Worm (Caenorhabditis elegans) whole organism, L4 larva: Measurements from ENCODE around the gene gap-1.

Experiments used
- D1046.2 ChIP-seq: fragments of 200-800 bp; sonication (Bioruptor generic); IDR thresholded peaks from 2 replicates; pipeline ENCODE4 v1.3.6; 2022; ENCODE audit warnings: missing genetic modification characterization, missing compliant biosample characterization
- F44E2.7 ChIP-seq: fragments of 200-800 bp; sonication (Bioruptor generic); IDR thresholded peaks from 2 replicates; pipeline ENCODE4 v2.1.2; 2022; ENCODE audit warnings: missing genetic modification characterization, missing compliant biosample characterization
- R02D3.7 ChIP-seq: fragments of 150-350 bp; sonication (generic microtip); optimal IDR thresholded peaks from 3 replicates; lab custom pipeline; 2014; ENCODE audit warnings: missing biosample characterization, missing genetic modification characterization
- Y48G9A.11 ChIP-seq: fragments of 200-800 bp; sonication (Bioruptor generic); IDR thresholded peaks from 2 replicates; pipeline ENCODE4 v1.3.6; 2022; ENCODE audit warnings: missing genetic modification reagents, missing genetic modification characterization, missing compliant biosample characterization
- Y75B8A.6 ChIP-seq: fragments of 200-800 bp; sonication (Bioruptor generic); IDR thresholded peaks from 2 replicates; pipeline ENCODE4 v1.3.6; 2022; ENCODE audit warnings: missing genetic modification reagents, missing genetic modification characterization, missing compliant biosample characterization
- ZK546.5 ChIP-seq, 2 experiments: sonication (generic microtip); optimal IDR thresholded peaks; 2 replicates each; lab custom pipeline; 2017; ENCODE audit warnings: missing biosample characterization in 2 of 2, missing genetic modification characterization in 2 of 2
- aha-1 ChIP-seq: fragments of 150-350 bp; peaks from one replicate; lab custom pipeline; 2014; ENCODE audit warnings: missing biosample characterization, missing genetic modification characterization
- aly-2 ChIP-seq: sonication (generic microtip); optimal IDR thresholded peaks from 2 replicates; lab custom pipeline; 2018; ENCODE audit warnings: missing biosample characterization, missing genetic modification characterization
- ceh-20 ChIP-seq: fragments of 200-800 bp; sonication (Bioruptor generic); IDR thresholded peaks from 2 replicates; pipeline ENCODE4 v1.3.6; 2022; ENCODE audit warnings: missing genetic modification reagents, missing genetic modification characterization, missing compliant biosample characterization
- cey-2 ChIP-seq: sonication (generic microtip); optimal IDR thresholded peaks from 3 replicates; lab custom pipeline; 2017; ENCODE audit warnings: missing genetic modification characterization, mild to moderate bottlenecking, missing compliant biosample characterization, antibody characterized with exemption, borderline replicate concordance; ENCODE audit not compliant: insufficient read depth
- daf-12 ChIP-seq: fragments of 150-350 bp; optimal IDR thresholded peaks from 2 replicates; lab custom pipeline; 2014; ENCODE audit warnings: missing biosample characterization, missing genetic modification reagents, missing genetic modification characterization
- daf-16 ChIP-seq, 3 experiments: sonication (generic microtip); optimal IDR thresholded peaks; 2 replicates each; lab custom pipeline; 2016 to 2017; ENCODE audit warnings: missing genetic modification characterization in 3 of 3, missing genetic modification reagents in 3 of 3, mild to moderate bottlenecking in 2 of 3, missing compliant biosample characterization in 2 of 3, missing biosample characterization in 1 of 3, moderate library complexity in 1 of 3
- daf-8 ChIP-seq: fragments of 200-800 bp; sonication (Bioruptor generic); IDR thresholded peaks from 2 replicates; pipeline ENCODE4 v1.3.6; 2022; ENCODE audit warnings: missing genetic modification characterization, missing compliant biosample characterization
- dmd-6 ChIP-seq: fragments of 200-800 bp; sonication (Bioruptor generic); IDR thresholded peaks from 2 replicates; pipeline ENCODE4 v1.3.6; 2022; ENCODE audit warnings: missing genetic modification reagents, missing genetic modification characterization, missing compliant biosample characterization
- dmd-9 ChIP-seq: fragments of 200-800 bp; sonication (Bioruptor generic); IDR thresholded peaks from 2 replicates; pipeline ENCODE4 v1.3.6; 2022; ENCODE audit warnings: missing genetic modification reagents, missing genetic modification characterization, missing compliant biosample characterization
- dpl-1 ChIP-seq: fragments of 150-350 bp; optimal IDR thresholded peaks from 2 replicates; lab custom pipeline; 2014; ENCODE audit warnings: missing biosample characterization, missing genetic modification reagents, missing genetic modification characterization
- duxl-1 ChIP-seq: sonication (generic microtip); optimal IDR thresholded peaks from 2 replicates; lab custom pipeline; 2016; ENCODE audit warnings: mild to moderate bottlenecking, missing genetic modification characterization, moderate library complexity, missing compliant biosample characterization; ENCODE audit not compliant: poor library complexity
- dve-1 ChIP-seq: sonication (generic microtip); optimal IDR thresholded peaks from 2 replicates; lab custom pipeline; 2017; ENCODE audit warnings: antibody characterized with exemption, mild to moderate bottlenecking, missing genetic modification characterization, missing compliant biosample characterization; ENCODE audit not compliant: insufficient read depth
- fkh-10 ChIP-seq: fragments of 150-350 bp; optimal IDR thresholded peaks from 2 replicates; lab custom pipeline; 2014; ENCODE audit warnings: missing biosample characterization, missing genetic modification reagents, missing genetic modification characterization
- hif-1 ChIP-seq, 2 experiments: sonication (generic microtip); optimal IDR thresholded peaks; 2 replicates each; lab custom pipeline; 2016 to 2017; ENCODE audit warnings: missing compliant biosample characterization in 2 of 2, missing genetic modification characterization in 2 of 2, missing genetic modification reagents in 2 of 2, missing genotype in 2 of 2, mild to moderate bottlenecking in 1 of 2
- lim-7 ChIP-seq: fragments of 200-800 bp; sonication (Bioruptor generic); IDR thresholded peaks from 2 replicates; pipeline ENCODE4 v1.3.6; 2022; ENCODE audit warnings: missing genetic modification characterization, missing compliant biosample characterization
- lin-1 ChIP-seq: fragments of 200-800 bp; sonication (Bioruptor generic); IDR thresholded peaks from 2 replicates; pipeline ENCODE4 v1.3.6; 2022; ENCODE audit warnings: missing genetic modification reagents, missing genetic modification characterization, missing compliant biosample characterization
- lin-13 ChIP-seq: fragments of 150-350 bp; optimal IDR thresholded peaks from 2 replicates; lab custom pipeline; 2014; ENCODE audit warnings: missing biosample characterization, missing genetic modification reagents, missing genetic modification characterization
- lin-39 ChIP-seq: fragments of 150-350 bp; optimal IDR thresholded peaks from 2 replicates; lab custom pipeline; 2014; ENCODE audit warnings: missing biosample characterization, missing genetic modification reagents, missing genetic modification characterization
- lir-3 ChIP-seq: sonication (generic microtip); optimal IDR thresholded peaks from 2 replicates; lab custom pipeline; 2016; ENCODE audit warnings: mild to moderate bottlenecking, missing genetic modification characterization, missing compliant biosample characterization
- lsy-2 ChIP-seq, 2 experiments: fragments of 150-350 bp in 1 of 2; sonication (generic microtip) in 1 of 2; optimal IDR thresholded peaks; 2 replicates each; lab custom pipeline; 2014 to 2017; ENCODE audit warnings: missing biosample characterization in 2 of 2, missing genetic modification characterization in 2 of 2
- madf-9 ChIP-seq: fragments of 200-800 bp; sonication (Bioruptor generic); conservative IDR thresholded peaks from 2 replicates; pipeline ENCODE4 v1.3.6; 2022; ENCODE audit warnings: missing genetic modification reagents, missing genetic modification characterization, missing compliant biosample characterization
- mep-1 ChIP-seq: fragments of 150-350 bp; sonication (generic microtip); optimal IDR thresholded peaks from 3 replicates; lab custom pipeline; 2014; ENCODE audit warnings: missing biosample characterization, missing genetic modification characterization
- mes-2 ChIP-seq: sonication (generic microtip); optimal IDR thresholded peaks from 2 replicates; lab custom pipeline; 2016; ENCODE audit warnings: missing genotype, mild to moderate bottlenecking, missing genetic modification characterization, missing compliant biosample characterization; ENCODE audit not compliant: poor library complexity, severe bottlenecking
- mxl-2 ChIP-seq: fragments of 200-800 bp; sonication (Bioruptor generic); conservative IDR thresholded peaks from 2 replicates; pipeline ENCODE4 v1.3.6; 2022; ENCODE audit warnings: missing genetic modification reagents, missing genetic modification characterization, missing compliant biosample characterization
- mxl-3 ChIP-seq: fragments of 200-800 bp; sonication (Bioruptor generic); optimal IDR thresholded peaks from 2 replicates; lab custom pipeline; 2018; ENCODE audit warnings: mild to moderate bottlenecking, missing genetic modification characterization, missing compliant biosample characterization
- nhr-10 ChIP-seq: fragments of 150-350 bp; optimal IDR thresholded peaks from 2 replicates; lab custom pipeline; 2014; ENCODE audit warnings: missing biosample characterization, missing genetic modification characterization
- nhr-102 ChIP-seq: sonication (generic microtip); optimal IDR thresholded peaks from 2 replicates; lab custom pipeline; 2016; ENCODE audit warnings: mild to moderate bottlenecking, missing genetic modification characterization, moderate library complexity, missing compliant biosample characterization
- nhr-237 ChIP-seq: sonication (generic microtip); optimal IDR thresholded peaks from 2 replicates; lab custom pipeline; 2017; ENCODE audit warnings: missing biosample characterization, missing genetic modification characterization
- nhr-25 ChIP-seq: sonication (generic microtip); optimal IDR thresholded peaks from 2 replicates; lab custom pipeline; 2017; ENCODE audit warnings: missing genetic modification characterization, mild to moderate bottlenecking, missing compliant biosample characterization, antibody characterized with exemption, moderate library complexity, borderline replicate concordance; ENCODE audit not compliant: insufficient read depth
- nhr-28 ChIP-seq: fragments of 150-350 bp; optimal IDR thresholded peaks from 2 replicates; lab custom pipeline; 2014; ENCODE audit warnings: missing biosample characterization, missing genetic modification characterization
- nhr-42 ChIP-seq: fragments of 200-800 bp; sonication (Bioruptor generic); IDR thresholded peaks from 2 replicates; pipeline ENCODE4 v1.3.6; 2022; ENCODE audit warnings: missing genetic modification characterization, missing compliant biosample characterization
- nhr-6 ChIP-seq: fragments of 150-350 bp; optimal IDR thresholded peaks from 2 replicates; lab custom pipeline; 2014; ENCODE audit warnings: missing biosample characterization, missing genetic modification characterization
- php-3 ChIP-seq: fragments of 200-800 bp; sonication (Bioruptor generic); IDR thresholded peaks from 2 replicates; pipeline ENCODE4 v1.3.6; 2022; ENCODE audit warnings: missing genetic modification reagents, missing genetic modification characterization, missing compliant biosample characterization
- rbr-2 ChIP-seq: sonication (generic microtip); optimal IDR thresholded peaks from 2 replicates; lab custom pipeline; 2016; ENCODE audit warnings: missing genotype, missing genetic modification characterization, missing compliant biosample characterization
- sdz-12 ChIP-seq: fragments of 200-800 bp; sonication (Bioruptor generic); optimal IDR thresholded peaks from 2 replicates; lab custom pipeline; 2018; ENCODE audit warnings: mild to moderate bottlenecking, missing genetic modification characterization, missing compliant biosample characterization
- skn-1 ChIP-seq: fragments of 150-350 bp; optimal IDR thresholded peaks from 2 replicates; lab custom pipeline; 2014; ENCODE audit warnings: missing biosample characterization, missing genetic modification characterization
- snpc-1.2 ChIP-seq: fragments of 200-800 bp; sonication (Bioruptor generic); IDR thresholded peaks from 2 replicates; pipeline ENCODE4 v1.3.6; 2022; ENCODE audit warnings: missing genetic modification reagents, missing genetic modification characterization, missing compliant biosample characterization
- snpc-4 ChIP-seq: fragments of 150-350 bp; optimal IDR thresholded peaks from 2 replicates; lab custom pipeline; 2014; ENCODE audit warnings: missing biosample characterization, missing genetic modification characterization
- unc-130 ChIP-seq: sonication (generic microtip); optimal IDR thresholded peaks from 2 replicates; lab custom pipeline; 2016; ENCODE audit warnings: missing genetic modification reagents, missing genetic modification characterization, missing compliant biosample characterization
- unc-62 ChIP-seq, 3 experiments: fragments of 150-350 bp in 1 of 3; sonication (generic microtip); optimal IDR thresholded peaks in 2 of 3; peaks in 1 of 3; 1 replicate in 1 of 3; 2 replicates in 2 of 3; lab custom pipeline; 2014 to 2017; ENCODE audit warnings: missing biosample characterization in 3 of 3, missing genetic modification characterization in 3 of 3, missing genetic modification reagents in 3 of 3, missing genotype in 1 of 3
- vab-7 ChIP-seq: fragments of 200-800 bp; sonication (Bioruptor generic); IDR thresholded peaks from 2 replicates; pipeline ENCODE4 v1.3.6; 2022; ENCODE audit warnings: missing genetic modification reagents, missing genetic modification characterization, missing compliant biosample characterization
- zag-1 ChIP-seq: fragments of 150-350 bp; optimal IDR thresholded peaks from 2 replicates; lab custom pipeline; 2014; ENCODE audit warnings: missing biosample characterization, missing genetic modification characterization
- zfp-2 ChIP-seq: sonication (generic microtip); optimal IDR thresholded peaks from 2 replicates; lab custom pipeline; 2016; ENCODE audit warnings: mild to moderate bottlenecking, missing genetic modification characterization, missing compliant biosample characterization
- ztf-11 ChIP-seq: fragments of 150-350 bp; optimal IDR thresholded peaks from 2 replicates; lab custom pipeline; 2014; ENCODE audit warnings: missing biosample characterization, missing genetic modification characterization
- ztf-7 ChIP-seq: fragments of 150-350 bp; optimal IDR thresholded peaks from 2 replicates; lab custom pipeline; 2014; ENCODE audit warnings: missing biosample characterization, missing genetic modification characterization

Gene gap-1

DNA sequence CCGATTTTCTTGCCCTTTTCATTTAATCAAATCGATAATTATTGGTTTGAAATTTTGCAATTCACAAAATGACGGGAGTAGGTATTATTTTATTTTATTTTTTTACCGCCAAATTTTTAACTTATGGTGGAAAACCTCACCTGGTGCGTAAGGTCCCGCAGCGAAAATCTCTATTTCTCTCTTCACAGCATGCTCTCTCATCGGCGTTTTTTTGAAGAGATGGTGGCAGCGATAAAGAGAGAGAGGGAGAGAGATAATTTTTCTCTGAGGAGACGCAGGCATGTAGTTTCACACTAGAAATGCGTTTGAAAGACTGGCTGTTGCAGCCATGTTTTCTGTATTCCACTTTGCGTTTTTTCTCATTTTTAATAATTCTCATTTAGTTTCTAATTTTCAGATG, 41.6 kb downstream of the gap-1 start, which contains the start of gene T14F9.2 (continued):
- TF ChIP-seq madf-9, result no peak
- TF ChIP-seq lin-39, result no peak
- TF ChIP-seq sdz-12 (GFP tag; lab: Kevin White, UChicago), result no peak
- no peak for TF ChIP-seq F44E2.7
- TF ChIP-seq mep-1 (tag; lab: Kevin White, UChicago), result peak; percentile 64
- no peak for TF ChIP-seq nhr-237 (tag; lab: Kevin White, UChicago)
- TF ChIP-seq nhr-102 (tag; lab: Kevin White, UChicago), result no peak
- no peak for TF ChIP-seq nhr-6 (tag; lab: Kevin White, UChicago)
- TF ChIP-seq lin-13 (GFP tag; lab: Kevin White, UChicago), result no peak
- TF ChIP-seq zag-1 (tag; lab: Kevin White, UChicago), result no peak
- TF ChIP-seq daf-12, result no peak
- no peak for TF ChIP-seq cey-2
- no peak for TF ChIP-seq ztf-11 (tag; lab: Kevin White, UChicago)
- no peak for TF ChIP-seq unc-130 (GFP tag; lab: Kevin White, UChicago)
- TF ChIP-seq nhr-10 (tag; lab: Kevin White, UChicago), result no peak
- peak; percentile 32 for TF ChIP-seq rbr-2 (tag; lab: Kevin White, UChicago)
- TF ChIP-seq snpc-4, result no peak
- TF ChIP-seq zfp-2, result no peak
- no peak for TF ChIP-seq php-3
- TF ChIP-seq nhr-25, result no peak
- no peak for TF ChIP-seq unc-62 (GFP tag; optimal IDR thresholded peaks at IDR 0.05 in 1 of 2; lab: Kevin White, UChicago)
- TF ChIP-seq unc-62 (tag; optimal IDR thresholded peaks at IDR 0.05; lab: Kevin White, UChicago), result no peak
- TF ChIP-seq nhr-28 (tag; lab: Kevin White, UChicago), result peak; percentile 10
- TF ChIP-seq mxl-3, result no peak
- no peak for TF ChIP-seq Y48G9A.11 (GFP tag; lab: Robert Waterston, UW)
- peak; percentile 72 for TF ChIP-seq dve-1 (tag; lab: Kevin White, UChicago)
- TF ChIP-seq Y75B8A.6 (GFP tag; lab: Robert Waterston, UW), result no peak
- TF ChIP-seq vab-7 (GFP tag; lab: Robert Waterston, UW), result no peak
- TF ChIP-seq snpc-1.2, result no peak
- TF ChIP-seq mxl-2 (GFP tag; lab: Robert Waterston, UW), result no peak
- peak; percentile 33 for TF ChIP-seq dpl-1 (GFP tag; lab: Kevin White, UChicago)
- TF ChIP-seq D1046.2 (GFP tag; lab: Robert Waterston, UW), result no peak
- TF ChIP-seq aha-1 (tag; lab: Kevin White, UChicago), result no peak
- no peak for TF ChIP-seq lin-1 (GFP tag; lab: Robert Waterston, UW)
- TF ChIP-seq ceh-20 (GFP tag; lab: Robert Waterston, UW), result no peak
- TF ChIP-seq aly-2, result no peak
- no peak for TF ChIP-seq hif-1 (tag; optimal IDR thresholded peaks at IDR 0.05; lab: Kevin White, UChicago)
- peak; percentile 57 for TF ChIP-seq mes-2 (tag; lab: Kevin White, UChicago)
- TF ChIP-seq R02D3.7 (tag; lab: Kevin White, UChicago), result no peak
- no peak for TF ChIP-seq skn-1
- TF ChIP-seq duxl-1 (tag; lab: Kevin White, UChicago), result no peak
- TF ChIP-seq lim-7 (GFP tag; lab: Robert Waterston, UW), result no peak
- 0 out of 2 replicates have a peak, but pooled peaks have one; percentile 9 for TF ChIP-seq dmd-6 (GFP tag; lab: Robert Waterston, UW)
- no peak for TF ChIP-seq daf-8
- no peak for TF ChIP-seq daf-16 (GFP tag; optimal IDR thresholded peaks at IDR 0.05; lab: Kevin White, UChicago)
- TF ChIP-seq daf-16 (tag; optimal IDR thresholded peaks at IDR 0.05; lab: Kevin White, UChicago), result peak; percentile 52
- no peak for TF ChIP-seq nhr-42 (GFP tag; lab: Robert Waterston, UW)
- TF ChIP-seq ZK546.5 (tag; optimal IDR thresholded peaks at IDR 0.05; lab: Kevin White, UChicago), result no peak
- TF ChIP-seq lsy-2 (tag; optimal IDR thresholded peaks at IDR 0.05; lab: Kevin White, UChicago), result peak in 1 of 2 experiments; percentile 79
- no peak for TF ChIP-seq fkh-10 (GFP tag; lab: Kevin White, UChicago)
- no peak for TF ChIP-seq lir-3
- TF ChIP-seq ztf-7 (tag; lab: Kevin White, UChicago), result no peak
- no peak for TF ChIP-seq dmd-9
